Worm (Caenorhabditis elegans) whole organism, late embryonic: ENCODE data around the gene trxr-1.

Experiments used
- ceh-18 ChIP-seq: sonication (generic microtip); optimal IDR thresholded peaks from 2 replicates; lab custom pipeline; 2016; ENCODE audit warnings: missing genetic modification characterization, missing compliant biosample characterization
- ceh-22 ChIP-seq: sonication (generic microtip); optimal IDR thresholded peaks from 2 replicates; lab custom pipeline; 2017; ENCODE audit warnings: missing biosample characterization, missing genetic modification characterization
- lin-11 ChIP-seq: fragments of 200-800 bp; sonication (Bioruptor generic); optimal IDR thresholded peaks from 2 replicates; lab custom pipeline; 2018; ENCODE audit warnings: mild to moderate bottlenecking, missing genetic modification characterization, missing compliant biosample characterization
- nhr-11 ChIP-seq: fragments of 150-350 bp; optimal IDR thresholded peaks from 2 replicates; lab custom pipeline; 2014; ENCODE audit warnings: missing biosample characterization, missing genetic modification characterization
- pha-4 ChIP-seq: fragments of 150-350 bp; optimal IDR thresholded peaks from 2 replicates; lab custom pipeline; 2018; ENCODE audit warnings: missing biosample characterization, missing genetic modification reagents, missing genetic modification characterization
- unc-55 ChIP-seq: sonication (generic microtip); optimal IDR thresholded peaks from 2 replicates; lab custom pipeline; 2017; ENCODE audit warnings: missing biosample characterization, missing genetic modification reagents, missing genetic modification characterization
- unc-86 ChIP-seq: sonication (generic microtip); optimal IDR thresholded peaks from 2 replicates; lab custom pipeline; 2016; ENCODE audit warnings: missing genetic modification characterization, missing compliant biosample characterization

DNA sequence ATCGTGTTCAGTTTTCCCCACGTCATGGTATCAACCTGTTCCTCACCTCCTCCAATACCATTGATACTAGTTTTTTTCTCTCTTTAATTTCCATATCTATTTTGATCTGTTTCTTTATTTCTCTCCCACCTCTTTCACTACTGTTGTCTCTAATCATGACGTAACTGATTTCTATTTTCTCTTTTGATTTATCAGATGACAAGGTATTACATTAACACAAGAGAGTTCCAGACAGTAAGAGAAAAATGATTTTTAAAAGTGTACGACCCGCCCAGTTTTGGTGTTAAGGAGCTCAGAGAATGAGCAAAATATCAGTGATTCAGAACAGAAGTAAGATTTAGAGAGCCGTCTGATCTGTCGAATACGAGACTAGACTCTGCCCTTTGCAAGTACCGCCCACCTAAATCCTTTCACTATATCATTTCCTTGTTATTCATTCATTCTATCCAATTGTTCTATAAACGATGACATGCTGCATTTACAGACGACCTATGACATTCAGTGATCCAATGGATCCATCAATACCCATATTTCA, 38.0 kb downstream of the trxr-1 start, which contains the start of gene nhr-105:
- no peak for TF ChIP-seq ceh-18
- TF ChIP-seq unc-86 = no peak
- TF ChIP-seq nhr-11 (tag; lab: Kevin White, UChicago) = no peak
- no peak for TF ChIP-seq pha-4 (tag; lab: Kevin White, UChicago)
- TF ChIP-seq ceh-22 (tag; lab: Kevin White, UChicago) = no peak
- no peak for TF ChIP-seq unc-55 (GFP tag; lab: Kevin White, UChicago)
- TF ChIP-seq lin-11 (tag; lab: Kevin White, UChicago) = no peak
